Fruit fly (Drosophila melanogaster): Measurements from ENCODE around the gene CG6236.

The CG6236 gene

DNA sequence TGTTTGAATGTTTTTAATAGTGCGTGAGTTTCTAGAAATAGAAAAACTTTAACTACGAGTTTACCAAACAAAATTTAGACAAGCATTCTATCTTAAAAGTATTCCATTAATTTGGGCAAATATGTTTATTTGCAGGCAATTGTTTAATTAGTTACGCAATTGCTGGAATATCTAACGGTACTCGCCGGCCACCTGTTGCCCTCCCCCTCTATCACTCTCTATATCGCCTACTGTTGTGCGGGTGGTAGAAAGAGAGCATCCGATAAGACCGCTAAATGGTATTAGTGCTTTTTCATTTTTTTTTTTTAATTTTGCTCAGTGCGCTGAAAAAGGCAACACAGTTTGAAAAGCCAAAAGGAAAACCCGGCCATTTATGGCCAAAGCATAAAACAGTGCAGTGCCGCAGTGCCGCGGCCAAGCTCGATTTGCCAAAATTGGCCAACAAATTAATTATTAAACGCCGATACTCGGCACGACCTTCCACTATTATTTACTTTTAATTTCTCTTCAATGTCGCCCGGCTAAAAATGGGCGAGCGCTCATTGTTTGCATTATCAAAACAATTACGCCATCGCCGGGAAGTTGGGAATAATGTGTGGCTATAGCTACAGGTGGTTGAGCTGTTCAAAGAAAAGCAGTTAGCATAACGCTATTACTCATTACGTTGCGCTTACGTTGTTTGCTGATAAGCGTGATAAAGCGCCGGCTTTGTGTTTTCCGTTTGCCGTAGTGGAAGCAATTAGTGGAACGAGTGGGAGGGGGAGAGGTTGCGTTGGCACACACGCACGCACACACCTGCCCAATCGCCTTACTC is 38.0 kb downstream of the CG6236 start:
- TF ChIP-seq vri (GFP tag; optimal IDR thresholded peaks at IDR 0.05) (peak; percentile 47), net (GFP tag; optimal IDR thresholded peaks at IDR 0.05) (no peak), CG1621 (tag; optimal IDR thresholded peaks at IDR 0.05) (peak; percentile 15), Eip75B (GFP tag; optimal IDR thresholded peaks at IDR 0.05) (no peak), svp (GFP tag) (peak; percentile 34), CG16779 (tag; optimal IDR thresholded peaks at IDR 0.05) (no peak), CG6854 (GFP tag; optimal IDR thresholded peaks at IDR 0.05) (no peak), fkh (GFP tag; optimal IDR thresholded peaks at IDR 0.05) (peak; percentile 70), fd59A (GFP tag; optimal IDR thresholded peaks at IDR 0.05) (no peak), Lpt (GFP tag; optimal IDR thresholded peaks at IDR 0.05) (no peak), ss (GFP tag; optimal IDR thresholded peaks at IDR 0.05) (no peak)

DNA sequence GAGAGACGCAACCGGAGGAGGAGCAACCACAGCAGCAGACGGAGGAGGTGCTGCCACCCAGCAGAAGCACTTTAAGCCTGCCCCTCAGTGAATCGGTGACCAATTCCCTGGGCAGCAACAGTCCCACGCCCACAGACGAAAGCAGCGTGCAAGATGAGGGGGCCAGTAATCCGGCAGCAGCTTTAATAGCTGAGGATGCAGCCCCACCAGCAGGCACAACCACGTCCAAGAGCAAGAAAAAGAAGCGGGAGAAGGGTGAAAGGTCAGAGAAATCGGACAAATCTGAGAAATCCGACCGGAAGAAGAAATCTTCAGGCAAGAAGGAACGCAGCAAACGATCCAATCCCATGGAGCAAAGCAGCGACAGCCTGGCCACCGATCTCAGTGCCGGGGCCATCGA is 39.3 kb downstream of the CG6236 start:
- TF ChIP-seq CG11294 (GFP tag; IDR thresholded peaks at IDR 0.05) (no peak), Lpt (GFP tag; optimal IDR thresholded peaks at IDR 0.05) (no peak), Gug (GFP tag; IDR thresholded peaks at IDR 0.05) (no peak), CG3919 (GFP tag; optimal IDR thresholded peaks at IDR 0.05) (no peak), CG15336 (GFP tag; IDR thresholded peaks at IDR 0.05) (no peak), fd85E (GFP tag; optimal IDR thresholded peaks at IDR 0.05) (no peak), CG31627 (GFP tag; optimal IDR thresholded peaks at IDR 0.05) (no peak), dsx (GFP tag; optimal IDR thresholded peaks at IDR 0.05; ENCODE audit: poor library complexity, severe bottlenecking) (no peak), CG9139 (GFP tag; optimal IDR thresholded peaks at IDR 0.05) (no peak), CG10631 (GFP tag; optimal IDR thresholded peaks at IDR 0.05) (no peak), Sox102F (GFP tag; optimal IDR thresholded peaks at IDR 0.05) (no peak), topi (GFP tag; optimal IDR thresholded peaks at IDR 0.05) (no peak), Ets21C (GFP tag; optimal IDR thresholded peaks at IDR 0.05) (no peak), Hr39 (GFP tag; optimal IDR thresholded peaks at IDR 0.05) (no peak), eg (GFP tag; IDR thresholded peaks at IDR 0.05) (no peak)

DNA sequence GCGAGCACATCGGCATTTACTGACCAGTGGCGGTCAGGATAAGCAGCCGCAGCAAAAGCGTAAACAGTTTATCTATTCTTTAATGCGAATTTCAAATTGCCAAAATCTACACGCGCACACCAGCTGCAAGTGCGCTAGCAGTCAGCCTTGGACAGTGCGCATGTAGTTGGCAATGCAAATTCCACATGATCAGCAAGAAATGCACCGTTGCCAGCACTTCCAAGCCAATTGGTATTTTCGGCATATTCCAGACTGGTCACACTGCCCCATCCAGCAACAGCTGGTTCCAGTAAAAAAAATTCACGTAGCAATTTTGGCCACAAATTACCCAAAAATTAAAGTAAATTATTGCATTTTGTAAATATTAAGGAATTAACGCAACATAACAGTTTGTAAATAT is 40.3 kb downstream of the CG6236 start:
- TF ChIP-seq Sox102F (GFP tag; optimal IDR thresholded peaks at IDR 0.05), result no peak
- peak; percentile 14 for TF ChIP-seq esn (GFP tag; optimal IDR thresholded peaks at IDR 0.05)
- TF ChIP-seq topi (GFP tag; optimal IDR thresholded peaks at IDR 0.05), result no peak
- no peak for TF ChIP-seq Gug (GFP tag; IDR thresholded peaks at IDR 0.05)
- TF ChIP-seq salr (GFP tag; optimal IDR thresholded peaks at IDR 0.05), result no peak
- TF ChIP-seq Ets96B (tag; optimal IDR thresholded peaks at IDR 0.05), result no peak
- TF ChIP-seq CG11762 (GFP tag; optimal IDR thresholded peaks at IDR 0.05; ENCODE audit: insufficient read depth), result no peak
- no peak for TF ChIP-seq CG11294 (GFP tag; IDR thresholded peaks at IDR 0.05)
- TF ChIP-seq Hr4 (GFP tag; optimal IDR thresholded peaks at IDR 0.05), result no peak
- TF ChIP-seq Smox (GFP tag; optimal IDR thresholded peaks at IDR 0.05), result no peak
- no peak for TF ChIP-seq CG8119 (GFP tag; IDR thresholded peaks at IDR 0.05)
- peak; percentile 5 for TF ChIP-seq Hr39 (GFP tag; optimal IDR thresholded peaks at IDR 0.05)
- no peak for TF ChIP-seq cyc (GFP tag; optimal IDR thresholded peaks at IDR 0.05)
- TF ChIP-seq dac (GFP tag; optimal IDR thresholded peaks at IDR 0.05), result no peak
- TF ChIP-seq CG8632 (GFP tag; optimal IDR thresholded peaks at IDR 0.05), result no peak
- TF ChIP-seq spab (GFP tag; optimal IDR thresholded peaks at IDR 0.05), result no peak
- no peak for TF ChIP-seq acj6 (GFP tag; optimal IDR thresholded peaks at IDR 0.05)
- TF ChIP-seq CG31627 (GFP tag; optimal IDR thresholded peaks at IDR 0.05), result no peak
- TF ChIP-seq net (GFP tag; optimal IDR thresholded peaks at IDR 0.05), result no peak
- no peak for TF ChIP-seq eg (GFP tag; IDR thresholded peaks at IDR 0.05)
- no peak for TF ChIP-seq CG9139 (GFP tag; optimal IDR thresholded peaks at IDR 0.05)
- no peak for TF ChIP-seq Met (GFP tag; optimal IDR thresholded peaks at IDR 0.05)
- no peak for TF ChIP-seq Blimp-1 (GFP tag; optimal IDR thresholded peaks at IDR 0.05)
- no peak for TF ChIP-seq CG8319 (GFP tag; optimal IDR thresholded peaks at IDR 0.05)
- TF ChIP-seq fd59A (GFP tag; optimal IDR thresholded peaks at IDR 0.05), result no peak
- no peak for TF ChIP-seq pdm3 (GFP tag; optimal IDR thresholded peaks at IDR 0.05)
- no peak for TF ChIP-seq CG4318 (GFP tag; optimal IDR thresholded peaks at IDR 0.05)
- peak; percentile 0 for TF ChIP-seq Eip78C (GFP tag)
- TF ChIP-seq CG10669 (GFP tag; optimal IDR thresholded peaks at IDR 0.05), result no peak
- TF ChIP-seq CG7368 (GFP tag; optimal IDR thresholded peaks at IDR 0.05), result no peak
- TF ChIP-seq fkh (GFP tag; optimal IDR thresholded peaks at IDR 0.05), result no peak
- TF ChIP-seq CG15336 (GFP tag; IDR thresholded peaks at IDR 0.05), result no peak
- TF ChIP-seq dsx (GFP tag; optimal IDR thresholded peaks at IDR 0.05; ENCODE audit: poor library complexity, severe bottlenecking), result no peak
- TF ChIP-seq Sox14 (GFP tag; optimal IDR thresholded peaks at IDR 0.05), result peak; percentile 4
